Worm (Caenorhabditis elegans) whole organism, L4 larva: ENCODE data around the gene idhg-1.
A peak's percentile ranks its signal among the peaks of the same experiment; 100 is the strongest.

ENCODE experiments used
- F10B5.3 ChIP-seq: sonication (generic microtip); optimal IDR thresholded peaks from 2 replicates; lab custom pipeline; 2016; ENCODE audit warnings: mild to moderate bottlenecking, missing genetic modification characterization, missing compliant biosample characterization
- F49E8.2 ChIP-seq: sonication (generic microtip); optimal IDR thresholded peaks from 2 replicates; lab custom pipeline; 2016; ENCODE audit warnings: missing compliant biosample characterization, mild to moderate bottlenecking, missing genetic modification characterization, borderline replicate concordance
- ZK337.2 ChIP-seq: fragments of 200-800 bp; sonication (Bioruptor generic); IDR thresholded peaks from 2 replicates; pipeline ENCODE4 v1.3.6; 2022; ENCODE audit warnings: missing genetic modification reagents, missing genetic modification characterization, missing compliant biosample characterization
- ZK546.5 ChIP-seq, 2 experiments: sonication (generic microtip); optimal IDR thresholded peaks; 2 replicates each; lab custom pipeline; 2017; ENCODE audit warnings: missing biosample characterization in 2 of 2, missing genetic modification characterization in 2 of 2
- aly-2 ChIP-seq: sonication (generic microtip); optimal IDR thresholded peaks from 2 replicates; lab custom pipeline; 2018; ENCODE audit warnings: missing biosample characterization, missing genetic modification characterization
- ama-1 ChIP-seq: fragments of 150-350 bp; optimal IDR thresholded peaks from 2 replicates; lab custom pipeline; 2014; ENCODE audit warnings: inconsistent platforms, mixed read lengths
- arid-1 ChIP-seq: fragments of 200-800 bp; sonication (Bioruptor generic); conservative IDR thresholded peaks from 2 replicates; pipeline ENCODE4 v1.3.6; 2022; ENCODE audit warnings: missing genetic modification reagents, missing genetic modification characterization, missing compliant biosample characterization
- ceh-20 ChIP-seq: fragments of 200-800 bp; sonication (Bioruptor generic); IDR thresholded peaks from 2 replicates; pipeline ENCODE4 v1.3.6; 2022; ENCODE audit warnings: missing genetic modification reagents, missing genetic modification characterization, missing compliant biosample characterization
- ceh-32 ChIP-seq: sonication (generic microtip); optimal IDR thresholded peaks from 2 replicates; lab custom pipeline; 2016; ENCODE audit warnings: mild to moderate bottlenecking, missing genetic modification characterization, missing compliant biosample characterization; ENCODE audit not compliant: poor library complexity
- ceh-62 ChIP-seq: sonication (generic microtip); optimal IDR thresholded peaks from 2 replicates; lab custom pipeline; 2017; ENCODE audit warnings: missing biosample characterization, missing genetic modification characterization
- daf-16 ChIP-seq, 3 experiments: sonication (generic microtip); optimal IDR thresholded peaks; 2 replicates each; lab custom pipeline; 2016 to 2017; ENCODE audit warnings: missing genetic modification characterization in 3 of 3, missing genetic modification reagents in 3 of 3, mild to moderate bottlenecking in 2 of 3, missing compliant biosample characterization in 2 of 3, missing biosample characterization in 1 of 3, moderate library complexity in 1 of 3
- daf-19 ChIP-seq: fragments of 200-800 bp; sonication (Bioruptor generic); conservative IDR thresholded peaks from 2 replicates; pipeline ENCODE4 v1.3.6; 2022; ENCODE audit warnings: missing genetic modification characterization, missing compliant biosample characterization
- dve-1 ChIP-seq: sonication (generic microtip); optimal IDR thresholded peaks from 2 replicates; lab custom pipeline; 2017; ENCODE audit warnings: antibody characterized with exemption, mild to moderate bottlenecking, missing genetic modification characterization, missing compliant biosample characterization; ENCODE audit not compliant: insufficient read depth
- egl-43 ChIP-seq: fragments of 200-800 bp; sonication (Bioruptor generic); IDR thresholded peaks from 2 replicates; pipeline ENCODE4 v1.3.6; 2022; ENCODE audit warnings: missing genetic modification reagents, missing genetic modification characterization, missing compliant biosample characterization
- fos-1 ChIP-seq: fragments of 150-350 bp; optimal IDR thresholded peaks from 2 replicates; lab custom pipeline; 2014; ENCODE audit warnings: missing biosample characterization, missing genetic modification characterization
- gei-8 ChIP-seq: fragments of 200-800 bp; sonication (Bioruptor generic); optimal IDR thresholded peaks from 2 replicates; lab custom pipeline; 2018; ENCODE audit warnings: mild to moderate bottlenecking, missing genetic modification characterization, missing compliant biosample characterization
- hmg-1.1 ChIP-seq: fragments of 200-800 bp; sonication (Bioruptor generic); IDR thresholded peaks from 2 replicates; pipeline ENCODE4 v1.3.6; 2022; ENCODE audit warnings: missing genetic modification reagents, missing genetic modification characterization, missing compliant biosample characterization
- jun-1 ChIP-seq: fragments of 150-350 bp; optimal IDR thresholded peaks from 2 replicates; lab custom pipeline; 2014; ENCODE audit warnings: missing biosample characterization, missing genetic modification reagents, missing genetic modification characterization
- lim-7 ChIP-seq: fragments of 200-800 bp; sonication (Bioruptor generic); IDR thresholded peaks from 2 replicates; pipeline ENCODE4 v1.3.6; 2022; ENCODE audit warnings: missing genetic modification characterization, missing compliant biosample characterization
- lin-1 ChIP-seq: fragments of 200-800 bp; sonication (Bioruptor generic); IDR thresholded peaks from 2 replicates; pipeline ENCODE4 v1.3.6; 2022; ENCODE audit warnings: missing genetic modification reagents, missing genetic modification characterization, missing compliant biosample characterization
- lin-29 ChIP-seq: fragments of 200-800 bp; sonication (Bioruptor generic); IDR thresholded peaks from 2 replicates; pipeline ENCODE4 v1.3.6; 2022; ENCODE audit warnings: missing genetic modification reagents, missing genetic modification characterization, missing compliant biosample characterization
- lin-39 ChIP-seq: fragments of 150-350 bp; optimal IDR thresholded peaks from 2 replicates; lab custom pipeline; 2014; ENCODE audit warnings: missing biosample characterization, missing genetic modification reagents, missing genetic modification characterization
- lsy-2 ChIP-seq, 2 experiments: fragments of 150-350 bp in 1 of 2; sonication (generic microtip) in 1 of 2; optimal IDR thresholded peaks; 2 replicates each; lab custom pipeline; 2014 to 2017; ENCODE audit warnings: missing biosample characterization in 2 of 2, missing genetic modification characterization in 2 of 2
- mdl-1 ChIP-seq, 2 experiments: fragments of 150-350 bp in 1 of 2; sonication (generic microtip) in 1 of 2; optimal IDR thresholded peaks; 2 replicates each; lab custom pipeline; 2014 to 2017; ENCODE audit warnings: missing biosample characterization in 2 of 2, missing genetic modification characterization in 2 of 2
- mep-1 ChIP-seq: fragments of 150-350 bp; sonication (generic microtip); optimal IDR thresholded peaks from 3 replicates; lab custom pipeline; 2014; ENCODE audit warnings: missing biosample characterization, missing genetic modification characterization
- mes-2 ChIP-seq: sonication (generic microtip); optimal IDR thresholded peaks from 2 replicates; lab custom pipeline; 2016; ENCODE audit warnings: missing genotype, mild to moderate bottlenecking, missing genetic modification characterization, missing compliant biosample characterization; ENCODE audit not compliant: poor library complexity, severe bottlenecking
- mxl-3 ChIP-seq: fragments of 200-800 bp; sonication (Bioruptor generic); optimal IDR thresholded peaks from 2 replicates; lab custom pipeline; 2018; ENCODE audit warnings: mild to moderate bottlenecking, missing genetic modification characterization, missing compliant biosample characterization
- nhr-237 ChIP-seq: sonication (generic microtip); optimal IDR thresholded peaks from 2 replicates; lab custom pipeline; 2017; ENCODE audit warnings: missing biosample characterization, missing genetic modification characterization
- nhr-25 ChIP-seq: sonication (generic microtip); optimal IDR thresholded peaks from 2 replicates; lab custom pipeline; 2017; ENCODE audit warnings: missing genetic modification characterization, mild to moderate bottlenecking, missing compliant biosample characterization, antibody characterized with exemption, moderate library complexity, borderline replicate concordance; ENCODE audit not compliant: insufficient read depth
- nhr-48 ChIP-seq: sonication (generic microtip); optimal IDR thresholded peaks from 2 replicates; lab custom pipeline; 2016; ENCODE audit warnings: mild to moderate bottlenecking, missing genetic modification characterization, missing compliant biosample characterization
- nhr-76 ChIP-seq: fragments of 150-350 bp; optimal IDR thresholded peaks from 2 replicates; lab custom pipeline; 2014; ENCODE audit warnings: missing biosample characterization, missing genetic modification characterization
- nhr-77 ChIP-seq: fragments of 150-350 bp; optimal IDR thresholded peaks from 2 replicates; lab custom pipeline; 2014; ENCODE audit warnings: missing biosample characterization, missing genetic modification characterization
- pha-4 ChIP-seq, 2 experiments: fragments of 150-350 bp in 1 of 2; fragments of 200-800 bp in 1 of 2; sonication (Bioruptor generic) in 1 of 2; IDR thresholded peaks in 1 of 2; optimal IDR thresholded peaks in 1 of 2; 2 replicates each; pipeline versions ENCODE4 v1.3.6 to Lab custom; 2014 to 2022; ENCODE audit warnings: missing genetic modification characterization in 2 of 2, missing genetic modification reagents in 2 of 2, missing biosample characterization in 1 of 2, missing compliant biosample characterization in 1 of 2
- snpc-4 ChIP-seq: fragments of 150-350 bp; optimal IDR thresholded peaks from 2 replicates; lab custom pipeline; 2014; ENCODE audit warnings: missing biosample characterization, missing genetic modification characterization
- spr-1 ChIP-seq: sonication (generic microtip); optimal IDR thresholded peaks from 2 replicates; lab custom pipeline; 2016; ENCODE audit warnings: mild to moderate bottlenecking, missing genetic modification characterization, missing compliant biosample characterization
- spr-3 ChIP-seq: fragments of 200-800 bp; sonication (Bioruptor generic); optimal IDR thresholded peaks from 2 replicates; lab custom pipeline; 2018; ENCODE audit warnings: mild to moderate bottlenecking, missing genetic modification characterization, missing compliant biosample characterization
- unc-62 ChIP-seq, 3 experiments: fragments of 150-350 bp in 1 of 3; sonication (generic microtip); optimal IDR thresholded peaks in 2 of 3; peaks in 1 of 3; 1 replicate in 1 of 3; 2 replicates in 2 of 3; lab custom pipeline; 2014 to 2017; ENCODE audit warnings: missing biosample characterization in 3 of 3, missing genetic modification characterization in 3 of 3, missing genetic modification reagents in 3 of 3, missing genotype in 1 of 3
- zfp-3 ChIP-seq: fragments of 200-800 bp; sonication (Bioruptor generic); conservative IDR thresholded peaks from 2 replicates; pipeline ENCODE4 v1.3.6; 2022; ENCODE audit warnings: missing genetic modification reagents, missing genetic modification characterization, missing compliant biosample characterization
- zip-11 ChIP-seq: fragments of 200-800 bp; sonication (Bioruptor generic); IDR thresholded peaks from 2 replicates; pipeline ENCODE4 v1.3.6; 2022; ENCODE audit warnings: missing genetic modification characterization, missing compliant biosample characterization
- ztf-11 ChIP-seq: fragments of 150-350 bp; optimal IDR thresholded peaks from 2 replicates; lab custom pipeline; 2014; ENCODE audit warnings: missing biosample characterization, missing genetic modification characterization

The idhg-1 gene

ce11 chrIII:4568455-4568854 is at the start of gene idhg-1 (continued):
- peak; percentile 5 for TF ChIP-seq nhr-76 (tag; lab: Kevin White, UChicago)
- no peak for TF ChIP-seq ama-1
- TF ChIP-seq zfp-3 = 0 out of 2 replicates have a peak, but pooled peaks have one; percentile 20
- TF ChIP-seq ZK337.2 (GFP tag; lab: Robert Waterston, UW) = no peak
- TF ChIP-seq dve-1 (tag; lab: Kevin White, UChicago) = peak; percentile 78
- peak; percentile 4 for TF ChIP-seq nhr-77 (tag; lab: Kevin White, UChicago)
- TF ChIP-seq F10B5.3 (tag; lab: Kevin White, UChicago) = no peak
- no peak for TF ChIP-seq ceh-62 (tag; lab: Kevin White, UChicago)
- no peak for TF ChIP-seq gei-8 (GFP tag; lab: Kevin White, UChicago)
- TF ChIP-seq ztf-11 (tag; lab: Kevin White, UChicago) = no peak
- no peak for TF ChIP-seq zip-11 (GFP tag; lab: Robert Waterston, UW)
- peak; percentile 61; the same call in 1 of the 2 replicates for TF ChIP-seq hmg-1.1 (GFP tag; lab: Robert Waterston, UW)
- TF ChIP-seq lim-7 (GFP tag; lab: Robert Waterston, UW) = 0 out of 2 replicates have a peak, but pooled peaks have one; percentile 51
- TF ChIP-seq unc-62 (GFP tag; optimal IDR thresholded peaks at IDR 0.05 in 1 of 2; lab: Kevin White, UChicago) = peak in 1 of 2 experiments; percentile 44
- TF ChIP-seq unc-62 (tag; optimal IDR thresholded peaks at IDR 0.05; lab: Kevin White, UChicago) = no peak
- no peak for TF ChIP-seq nhr-25 (tag; lab: Kevin White, UChicago)
- peak; percentile 77 for TF ChIP-seq mep-1 (tag; lab: Kevin White, UChicago)
- peak; percentile 31 for TF ChIP-seq nhr-48 (tag; lab: Kevin White, UChicago)
- TF ChIP-seq lsy-2 (tag; optimal IDR thresholded peaks at IDR 0.05; lab: Kevin White, UChicago) = peak in 1 of 2 experiments; percentile 72
- no peak for TF ChIP-seq aly-2 (tag; lab: Kevin White, UChicago)
- no peak for TF ChIP-seq lin-39 (tag; lab: Kevin White, UChicago)
- peak; percentile 36; the same call in 1 of the 2 replicates for TF ChIP-seq ceh-20 (GFP tag; lab: Robert Waterston, UW)
- no peak for TF ChIP-seq lin-29 (GFP tag; lab: Robert Waterston, UW)
- TF ChIP-seq spr-1 (tag; lab: Kevin White, UChicago) = no peak
- peak; percentile 10 to 94 for TF ChIP-seq daf-16 (GFP tag; optimal IDR thresholded peaks at IDR 0.05; lab: Kevin White, UChicago)
- TF ChIP-seq daf-16 (tag; optimal IDR thresholded peaks at IDR 0.05; lab: Kevin White, UChicago) = peak; percentile 66
- TF ChIP-seq ZK546.5 (tag; optimal IDR thresholded peaks at IDR 0.05; lab: Kevin White, UChicago) = no peak
- TF ChIP-seq egl-43 (GFP tag; lab: Robert Waterston, UW) = peak; percentile 64
- peak; percentile 81 for TF ChIP-seq arid-1
- TF ChIP-seq mes-2 (tag; lab: Kevin White, UChicago) = peak; percentile 95
- no peak for TF ChIP-seq daf-19
- no peak for TF ChIP-seq nhr-237 (tag; lab: Kevin White, UChicago)
- TF ChIP-seq snpc-4 (tag; lab: Kevin White, UChicago) = no peak
- no peak for TF ChIP-seq fos-1 (tag; lab: Kevin White, UChicago)
- no peak; the same call in 1 of the 2 replicates for TF ChIP-seq pha-4 (GFP tag; IDR thresholded peaks at IDR 0.05; lab: Robert Waterston, UW)
- TF ChIP-seq pha-4 (tag; optimal IDR thresholded peaks at IDR 0.05; lab: Kevin White, UChicago) = no peak
- no peak for TF ChIP-seq mdl-1 (tag; optimal IDR thresholded peaks at IDR 0.05; lab: Kevin White, UChicago)
- no peak for TF ChIP-seq F49E8.2
- no peak for TF ChIP-seq ceh-32 (tag; lab: Kevin White, UChicago)
- TF ChIP-seq spr-3 (GFP tag; lab: Kevin White, UChicago) = no peak
- 0 out of 2 replicates have a peak, but pooled peaks have one; percentile 48 for TF ChIP-seq lin-1 (GFP tag; lab: Robert Waterston, UW)
- TF ChIP-seq jun-1 (tag; lab: Kevin White, UChicago) = no peak
- TF ChIP-seq mxl-3 (GFP tag; lab: Kevin White, UChicago) = peak; percentile 20
- TF ChIP-seq, all 104 proteins: peak for 38
